Worm (Caenorhabditis elegans) whole organism, L1 larva: ENCODE data around the gene cyp-13A8.

Experiments used
- C04F5.9 ChIP-seq: sonication (generic microtip); optimal IDR thresholded peaks from 2 replicates; lab custom pipeline; 2016; ENCODE audit warnings: missing genetic modification characterization, missing compliant biosample characterization
- Y116A8C.19 ChIP-seq: sonication (generic microtip); optimal IDR thresholded peaks from 2 replicates; lab custom pipeline; 2016; ENCODE audit warnings: missing compliant biosample characterization, missing genetic modification characterization, borderline replicate concordance
- ama-1 ChIP-seq: fragments of 150-350 bp; optimal IDR thresholded peaks from 2 replicates; lab custom pipeline; 2014
- ceh-63 ChIP-seq: fragments of 200-800 bp; sonication (Bioruptor generic); optimal IDR thresholded peaks from 2 replicates; lab custom pipeline; 2018; ENCODE audit warnings: mild to moderate bottlenecking, missing genetic modification characterization, missing compliant biosample characterization
- ceh-8 ChIP-seq: fragments of 200-800 bp; sonication (Bioruptor generic); optimal IDR thresholded peaks from 2 replicates; lab custom pipeline; 2018; ENCODE audit warnings: mild to moderate bottlenecking, missing genetic modification characterization, moderate library complexity, missing compliant biosample characterization
- efl-1 ChIP-seq, 4 experiments: fragments of 150-350 bp; optimal IDR thresholded peaks in 3 of 4; peaks in 1 of 4; 1 replicate in 1 of 4; 2 replicates in 3 of 4; lab custom pipeline; 2014; ENCODE audit warnings: missing biosample characterization in 2 of 4, missing genetic modification characterization in 2 of 4, missing genetic modification reagents in 2 of 4
- egl-27 ChIP-seq, 2 experiments: fragments of 150-350 bp in 1 of 2; sonication (generic microtip); optimal IDR thresholded peaks; 3 replicates each; lab custom pipeline; 2017 to 2018; ENCODE audit warnings: missing biosample characterization in 2 of 2, missing genetic modification characterization in 2 of 2, missing genetic modification reagents in 2 of 2
- elt-2 ChIP-seq: sonication (generic microtip); optimal IDR thresholded peaks from 2 replicates; lab custom pipeline; 2016; ENCODE audit warnings: missing genetic modification characterization, mild to moderate bottlenecking, inconsistent platforms, missing compliant biosample characterization, missing genetic modification reagents
- elt-3 ChIP-seq, 6 experiments: fragments of 150-350 bp in 1 of 6; sonication (generic microtip); optimal IDR thresholded peaks; 2 replicates each; lab custom pipeline; 2017 to 2018; ENCODE audit warnings: missing biosample characterization in 6 of 6, missing genetic modification characterization in 6 of 6, inconsistent platforms in 1 of 6
- fkh-8 ChIP-seq: sonication (generic microtip); optimal IDR thresholded peaks from 2 replicates; lab custom pipeline; 2016; ENCODE audit warnings: mild to moderate bottlenecking, missing genetic modification characterization, missing compliant biosample characterization
- grh-1 ChIP-seq: fragments of 200-800 bp; sonication (Bioruptor generic); IDR thresholded peaks from 2 replicates; pipeline ENCODE4 v1.3.6; 2022; ENCODE audit warnings: missing genetic modification reagents, missing genetic modification characterization, missing compliant biosample characterization
- hlh-17 ChIP-seq: fragments of 200-800 bp; sonication (Bioruptor generic); optimal IDR thresholded peaks from 2 replicates; lab custom pipeline; 2018; ENCODE audit warnings: missing genetic modification characterization, mild to moderate bottlenecking, missing compliant biosample characterization, moderate library complexity, borderline replicate concordance
- hlh-4 ChIP-seq: sonication (generic microtip); optimal IDR thresholded peaks from 2 replicates; lab custom pipeline; 2016; ENCODE audit warnings: mild to moderate bottlenecking, missing genetic modification characterization, missing compliant biosample characterization
- irx-1 ChIP-seq: sonication (generic microtip); optimal IDR thresholded peaks from 2 replicates; lab custom pipeline; 2016; ENCODE audit warnings: missing genetic modification characterization, missing compliant biosample characterization
- isw-1 ChIP-seq: fragments of 200-800 bp; sonication (Bioruptor generic); IDR thresholded peaks from 2 replicates; pipeline ENCODE4 v1.3.6; 2022; ENCODE audit warnings: missing genetic modification characterization, missing compliant biosample characterization
- jun-1 ChIP-seq: fragments of 150-350 bp; optimal IDR thresholded peaks from 2 replicates; lab custom pipeline; 2014; ENCODE audit warnings: missing biosample characterization, missing genetic modification reagents, missing genetic modification characterization
- lin-13 ChIP-seq: fragments of 150-350 bp; optimal IDR thresholded peaks from 2 replicates; lab custom pipeline; 2014; ENCODE audit warnings: missing biosample characterization, missing genetic modification reagents, missing genetic modification characterization
- lin-14 ChIP-seq: fragments of 200-800 bp; sonication (Bioruptor generic); optimal IDR thresholded peaks from 2 replicates; lab custom pipeline; 2018; ENCODE audit warnings: mild to moderate bottlenecking, missing genetic modification characterization, moderate library complexity, missing compliant biosample characterization
- lir-3 ChIP-seq: sonication (generic microtip); optimal IDR thresholded peaks from 2 replicates; lab custom pipeline; 2016; ENCODE audit warnings: mild to moderate bottlenecking, missing genetic modification characterization, moderate library complexity, missing compliant biosample characterization; ENCODE audit not compliant: poor library complexity
- nhr-11 ChIP-seq: fragments of 150-350 bp; optimal IDR thresholded peaks from 2 replicates; lab custom pipeline; 2014; ENCODE audit warnings: missing biosample characterization, missing genetic modification characterization
- nhr-20 ChIP-seq: sonication (generic microtip); optimal IDR thresholded peaks from 2 replicates; lab custom pipeline; 2016; ENCODE audit warnings: mild to moderate bottlenecking, missing genetic modification characterization, missing compliant biosample characterization
- nhr-237 ChIP-seq: fragments of 150-350 bp; optimal IDR thresholded peaks from 2 replicates; lab custom pipeline; 2014; ENCODE audit warnings: missing biosample characterization, missing genetic modification characterization
- nhr-28 ChIP-seq: fragments of 150-350 bp; optimal IDR thresholded peaks from 2 replicates; lab custom pipeline; 2014; ENCODE audit warnings: missing biosample characterization, missing genetic modification characterization
- nhr-47 ChIP-seq: sonication (generic microtip); optimal IDR thresholded peaks from 2 replicates; lab custom pipeline; 2016; ENCODE audit warnings: mild to moderate bottlenecking, missing genetic modification characterization, moderate library complexity, missing compliant biosample characterization
- nhr-71 ChIP-seq: sonication (generic microtip); optimal IDR thresholded peaks from 2 replicates; lab custom pipeline; 2016; ENCODE audit warnings: mild to moderate bottlenecking, missing genetic modification characterization, moderate library complexity, missing compliant biosample characterization
- pag-3 ChIP-seq: sonication (generic microtip); optimal IDR thresholded peaks from 2 replicates; lab custom pipeline; 2017; ENCODE audit warnings: missing genetic modification characterization, mild to moderate bottlenecking, missing compliant biosample characterization, antibody characterized with exemption, borderline replicate concordance; ENCODE audit not compliant: insufficient read depth
- pqm-1 ChIP-seq: sonication (generic microtip); optimal IDR thresholded peaks from 3 replicates; lab custom pipeline; 2017; ENCODE audit warnings: missing biosample characterization, missing genetic modification characterization
- rnt-1 ChIP-seq: sonication (generic microtip); optimal IDR thresholded peaks from 2 replicates; lab custom pipeline; 2016; ENCODE audit warnings: mild to moderate bottlenecking, missing genetic modification characterization, moderate library complexity, missing compliant biosample characterization
- snpc-4 ChIP-seq: fragments of 150-350 bp; optimal IDR thresholded peaks from 2 replicates; lab custom pipeline; 2014; ENCODE audit warnings: missing biosample characterization, missing genetic modification characterization
- sox-4 ChIP-seq: sonication (generic microtip); optimal IDR thresholded peaks from 2 replicates; lab custom pipeline; 2016; ENCODE audit warnings: missing genetic modification characterization, missing compliant biosample characterization
- swsn-7 ChIP-seq: sonication (generic microtip); optimal IDR thresholded peaks from 2 replicates; lab custom pipeline; 2016; ENCODE audit warnings: missing genetic modification characterization, missing compliant biosample characterization
- tbx-2 ChIP-seq: sonication (generic microtip); optimal IDR thresholded peaks from 2 replicates; lab custom pipeline; 2016; ENCODE audit warnings: missing genetic modification characterization, missing compliant biosample characterization
- unc-30 ChIP-seq: sonication (generic microtip); optimal IDR thresholded peaks from 2 replicates; lab custom pipeline; 2017; ENCODE audit warnings: missing biosample characterization, missing genetic modification characterization
- unc-98 ChIP-seq: fragments of 200-800 bp; sonication (Bioruptor generic); IDR thresholded peaks from 2 replicates; pipeline ENCODE4 v1.3.6; 2022; ENCODE audit warnings: missing genetic modification characterization, missing compliant biosample characterization
- xbp-1 ChIP-seq: sonication (generic microtip); optimal IDR thresholded peaks from 2 replicates; lab custom pipeline; 2016; ENCODE audit warnings: missing genetic modification characterization, missing compliant biosample characterization
- zip-4 ChIP-seq: fragments of 200-800 bp; sonication (Bioruptor generic); optimal IDR thresholded peaks from 2 replicates; lab custom pipeline; 2018; ENCODE audit warnings: mild to moderate bottlenecking, missing genetic modification characterization, moderate library complexity, missing compliant biosample characterization
- ztf-4 ChIP-seq: fragments of 150-350 bp; optimal IDR thresholded peaks from 2 replicates; lab custom pipeline; 2014; ENCODE audit warnings: missing biosample characterization, missing genetic modification characterization

Gene cyp-13A8

ce11 chrII:9787395-9788152, 19.8 kb downstream of the cyp-13A8 start, which contains the start of gene cyp-13A2 (continued):
- no peak for TF ChIP-seq jun-1 (tag; lab: Kevin White, UChicago)
- TF ChIP-seq nhr-237 (tag; lab: Kevin White, UChicago), result no peak
- no peak for TF ChIP-seq swsn-7
- TF ChIP-seq nhr-28 (tag; lab: Kevin White, UChicago), result no peak
- no peak for TF ChIP-seq sox-4 (tag; lab: Kevin White, UChicago)
- no peak for TF ChIP-seq lir-3
- TF ChIP-seq unc-98, result no peak
- TF ChIP-seq hlh-17 (GFP tag; lab: Kevin White, UChicago), result no peak
- no peak for TF ChIP-seq ceh-63
- no peak for TF ChIP-seq C04F5.9 (tag; lab: Kevin White, UChicago)
- TF ChIP-seq snpc-4 (tag; lab: Kevin White, UChicago), result peak; percentile 98
- 0 out of 2 replicates have a peak, but pooled peaks have one; percentile 45 for TF ChIP-seq grh-1 (GFP tag; lab: Robert Waterston, UW)
- no peak for TF ChIP-seq pag-3 (tag; lab: Kevin White, UChicago)
- TF ChIP-seq, all 84 proteins: peak for 28

ce11 chrII:9786215-9786614, 21.2 kb downstream of the cyp-13A8 start:
- no peak for TF ChIP-seq irx-1
- TF ChIP-seq efl-1 (optimal IDR thresholded peaks at IDR 0.05; lab: Kevin White, UChicago), result no peak
- peak in 1 of 2 experiments; percentile 84 for TF ChIP-seq efl-1 (GFP tag; optimal IDR thresholded peaks at IDR 0.05 in 1 of 2; lab: Kevin White, UChicago)
- TF ChIP-seq, all 84 proteins: peak for 1

DNA sequence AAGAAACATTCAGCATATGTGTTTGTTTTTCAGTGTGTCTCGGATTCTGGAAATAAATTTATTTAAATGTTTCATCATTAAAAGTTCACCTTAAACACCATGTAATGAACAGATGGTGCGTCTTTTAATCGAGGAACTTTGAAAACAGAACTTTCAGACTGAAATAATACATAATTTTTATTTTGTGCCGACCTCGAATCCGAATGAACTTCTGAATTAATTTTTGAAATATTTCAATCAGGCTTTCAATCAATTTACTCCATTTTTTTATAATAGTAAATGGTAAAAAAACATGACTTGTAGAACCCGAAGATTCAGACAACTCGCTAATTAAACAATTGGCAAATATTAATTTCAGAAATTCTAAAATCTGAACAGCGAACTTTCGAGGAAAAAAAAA, 25.0 kb downstream of the cyp-13A8 start, which contains the start of gene T10B9.14:
T10B9.14 (minus strand) TSS at position 101 of the 400 bp plus-strand sequence.
- TF ChIP-seq ceh-8 (GFP tag; lab: Kevin White, UChicago) (no peak), nhr-71 (tag; lab: Kevin White, UChicago) (no peak), rnt-1 (no peak), elt-3 (tag; optimal IDR thresholded peaks at IDR 0.05; lab: Kevin White, UChicago) (no peak), egl-27 (tag; optimal IDR thresholded peaks at IDR 0.05; lab: Kevin White, UChicago) (no peak), zip-4 (GFP tag; lab: Kevin White, UChicago) (no peak), unc-98 (no peak)

DNA sequence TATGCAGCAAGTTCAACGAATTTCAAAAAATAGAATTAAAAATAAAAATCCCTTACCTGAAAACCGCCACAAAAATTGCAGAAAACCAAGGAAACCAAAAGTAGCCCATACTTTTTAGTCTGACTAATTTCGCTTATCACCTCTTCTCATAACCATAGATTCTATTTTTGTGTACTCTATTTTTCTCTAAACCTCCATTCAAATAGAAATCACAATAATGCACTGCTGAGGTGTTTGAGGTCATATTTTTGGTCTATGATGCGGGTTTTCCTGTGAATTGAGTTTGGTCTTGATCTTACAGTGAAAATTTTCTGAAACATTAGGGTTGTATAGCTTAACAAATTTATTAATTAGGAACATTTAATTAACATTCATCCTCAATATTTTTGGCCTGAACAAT, 25.5 kb downstream of the cyp-13A8 start, which contains the start of gene cyp-13A1:
cyp-13A1 (minus strand) TSS at position 156 of the 400 bp plus-strand sequence.
- peak; percentile 29 for TF ChIP-seq elt-2 (tag; lab: Kevin White, UChicago)
- TF ChIP-seq nhr-28 (tag; lab: Kevin White, UChicago), result no peak
- TF ChIP-seq nhr-20 (tag; lab: Kevin White, UChicago), result peak; percentile 38
- TF ChIP-seq, all 84 proteins: peak for 2

- no peak for TF ChIP-seq pqm-1 (tag; lab: Kevin White, UChicago)
- no peak for TF ChIP-seq unc-30 (tag; lab: Kevin White, UChicago)
- TF ChIP-seq ceh-8 (GFP tag; lab: Kevin White, UChicago), result no peak
- TF ChIP-seq isw-1, result no peak
- TF ChIP-seq fkh-8 (tag; lab: Kevin White, UChicago), result peak; percentile 62
- TF ChIP-seq nhr-11 (tag; lab: Kevin White, UChicago), result no peak
- no peak for TF ChIP-seq Y116A8C.19 (tag; lab: Kevin White, UChicago)
- no peak for TF ChIP-seq hlh-4 (tag; lab: Kevin White, UChicago)
- peak; percentile 52 for TF ChIP-seq sox-4 (tag; lab: Kevin White, UChicago)
- TF ChIP-seq tbx-2 (tag; lab: Kevin White, UChicago), result no peak
- no peak for TF ChIP-seq ama-1 (lab: Kevin White, UChicago)
- TF ChIP-seq lin-14 (GFP tag; lab: Kevin White, UChicago), result peak; percentile 29
- TF ChIP-seq nhr-71 (tag; lab: Kevin White, UChicago), result peak; percentile 52
- peak; percentile 2 for TF ChIP-seq xbp-1 (tag; lab: Kevin White, UChicago)
- TF ChIP-seq nhr-47 (tag; lab: Kevin White, UChicago), result peak; percentile 32
- no peak for TF ChIP-seq lin-13 (GFP tag; lab: Kevin White, UChicago)
- TF ChIP-seq ztf-4 (tag; lab: Kevin White, UChicago), result no peak
These were observed 28.9 kb downstream of the cyp-13A8 start for ce11 chrII:9778495-9778894.
